Worm (Caenorhabditis elegans) whole organism, young adult: ENCODE results near the gene srh-111.

Experiments
- B0019.2 ChIP-seq: fragments of 200-800 bp; sonication (Bioruptor generic); conservative IDR thresholded peaks from 2 replicates; pipeline ENCODE4 v1.3.6; 2022; ENCODE audit warnings: missing genetic modification reagents, missing genetic modification characterization, missing compliant biosample characterization
- B0261.1 ChIP-seq: sonication (generic microtip); optimal IDR thresholded peaks from 2 replicates; lab custom pipeline; 2016; ENCODE audit warnings: mild to moderate bottlenecking, missing genetic modification characterization, moderate library complexity, missing compliant biosample characterization
- F39B2.1 ChIP-seq: fragments of 200-800 bp; sonication (Bioruptor generic); IDR thresholded peaks from 2 replicates; pipeline ENCODE4 v1.3.6; 2022; ENCODE audit warnings: missing genetic modification reagents, missing genetic modification characterization, missing compliant biosample characterization
- F57C9.4 ChIP-seq: sonication (generic microtip); optimal IDR thresholded peaks from 2 replicates; lab custom pipeline; 2017; ENCODE audit warnings: mild to moderate bottlenecking, missing genetic modification characterization, missing compliant biosample characterization
- K12H6.12 ChIP-seq: fragments of 200-800 bp; sonication (Bioruptor generic); optimal IDR thresholded peaks from 2 replicates; lab custom pipeline; 2018; ENCODE audit warnings: mild to moderate bottlenecking, missing genetic modification characterization, missing compliant biosample characterization
- attf-6 ChIP-seq: fragments of 200-800 bp; sonication (Bioruptor generic); IDR thresholded peaks from 2 replicates; pipeline ENCODE4 v1.3.6; 2022; ENCODE audit warnings: missing genetic modification reagents, missing genetic modification characterization, missing compliant biosample characterization
- chd-7 ChIP-seq: sonication (generic microtip); optimal IDR thresholded peaks from 2 replicates; lab custom pipeline; 2016; ENCODE audit warnings: mild to moderate bottlenecking, missing genetic modification characterization, moderate library complexity, missing compliant biosample characterization
- die-1 ChIP-seq: sonication (generic microtip); optimal IDR thresholded peaks from 2 replicates; lab custom pipeline; 2016; ENCODE audit warnings: missing genotype, mild to moderate bottlenecking, missing genetic modification characterization, missing compliant biosample characterization
- dox-1 ChIP-seq: fragments of 200-800 bp; sonication (Bioruptor generic); IDR thresholded peaks from 2 replicates; pipeline ENCODE4 v1.3.6; 2022; ENCODE audit warnings: missing genetic modification reagents, missing genetic modification characterization, missing compliant biosample characterization
- dpl-1 ChIP-seq: fragments of 150-350 bp; optimal IDR thresholded peaks from 2 replicates; lab custom pipeline; 2014; ENCODE audit warnings: missing biosample characterization, missing genetic modification reagents, missing genetic modification characterization
- ekl-4 ChIP-seq: fragments of 200-800 bp; sonication (Bioruptor generic); IDR thresholded peaks from 2 replicates; pipeline ENCODE4 v1.3.6; 2022; ENCODE audit warnings: missing genetic modification reagents, missing genetic modification characterization, missing compliant biosample characterization
- gei-17 ChIP-seq: fragments of 200-800 bp; sonication (Bioruptor generic); optimal IDR thresholded peaks from 2 replicates; lab custom pipeline; 2018; ENCODE audit warnings: mild to moderate bottlenecking, missing genetic modification characterization, missing compliant biosample characterization
- hmg-1.2 ChIP-seq: fragments of 200-800 bp; sonication (Bioruptor generic); IDR thresholded peaks from 2 replicates; pipeline ENCODE4 v1.3.6; 2022; ENCODE audit warnings: missing genetic modification reagents, missing genetic modification characterization, missing compliant biosample characterization
- hrde-1 ChIP-seq: sonication (generic microtip); optimal IDR thresholded peaks from 2 replicates; lab custom pipeline; 2016; ENCODE audit warnings: missing genetic modification characterization, mild to moderate bottlenecking, missing compliant biosample characterization, moderate library complexity, missing genotype, missing genetic modification reagents, borderline replicate concordance
- hsf-1 ChIP-seq: fragments of 200-800 bp; sonication (Bioruptor generic); IDR thresholded peaks from 2 replicates; pipeline ENCODE4 v1.3.6; 2022; ENCODE audit warnings: missing genetic modification reagents, missing genetic modification characterization, missing compliant biosample characterization
- let-526 ChIP-seq: fragments of 200-800 bp; sonication (Bioruptor generic); IDR thresholded peaks from 2 replicates; pipeline ENCODE4 v1.3.6; 2022; ENCODE audit warnings: missing genetic modification reagents, missing genetic modification characterization, missing compliant biosample characterization
- lin-26 ChIP-seq: fragments of 200-800 bp; sonication (Bioruptor generic); IDR thresholded peaks from 2 replicates; pipeline ENCODE4 v1.3.6; 2022; ENCODE audit warnings: missing genetic modification reagents, missing genetic modification characterization, missing compliant biosample characterization
- lin-54 ChIP-seq: fragments of 200-800 bp; sonication (Bioruptor generic); optimal IDR thresholded peaks from 2 replicates; lab custom pipeline; 2018; ENCODE audit warnings: mild to moderate bottlenecking, missing genetic modification characterization, missing compliant biosample characterization
- lir-1 ChIP-seq: fragments of 200-800 bp; sonication (Bioruptor generic); conservative IDR thresholded peaks from 2 replicates; pipeline ENCODE4 v1.3.6; 2022; ENCODE audit warnings: missing genetic modification reagents, missing genetic modification characterization, missing compliant biosample characterization
- madf-6 ChIP-seq: fragments of 200-800 bp; sonication (Bioruptor generic); IDR thresholded peaks from 2 replicates; pipeline ENCODE4 v1.3.6; 2022; ENCODE audit warnings: missing genetic modification reagents, missing genetic modification characterization, missing compliant biosample characterization
- madf-8 ChIP-seq: fragments of 200-800 bp; sonication (Bioruptor generic); conservative IDR thresholded peaks from 2 replicates; pipeline ENCODE4 v1.3.6; 2022; ENCODE audit warnings: missing genetic modification reagents, missing genetic modification characterization, missing compliant biosample characterization
- mcd-1 ChIP-seq: fragments of 200-800 bp; sonication (Bioruptor generic); IDR thresholded peaks from 2 replicates; pipeline ENCODE4 v1.3.6; 2022; ENCODE audit warnings: missing genetic modification reagents, missing genetic modification characterization, missing compliant biosample characterization
- mel-28 ChIP-seq: sonication (generic microtip); optimal IDR thresholded peaks from 2 replicates; lab custom pipeline; 2016; ENCODE audit warnings: borderline replicate concordance, mild to moderate bottlenecking, missing genetic modification characterization, missing compliant biosample characterization
- mes-4 ChIP-seq: sonication (generic microtip); optimal IDR thresholded peaks from 2 replicates; lab custom pipeline; 2016; ENCODE audit warnings: missing genotype, missing genetic modification characterization, missing compliant biosample characterization
- nfya-2 ChIP-seq: fragments of 200-800 bp; sonication (Bioruptor generic); IDR thresholded peaks from 2 replicates; pipeline ENCODE4 v1.3.6; 2022; ENCODE audit warnings: missing genetic modification reagents, missing genetic modification characterization, missing compliant biosample characterization
- nfyb-1 ChIP-seq: fragments of 200-800 bp; sonication (Bioruptor generic); IDR thresholded peaks from 2 replicates; pipeline ENCODE4 v1.3.6; 2022; ENCODE audit warnings: missing genetic modification reagents, missing genetic modification characterization, missing compliant biosample characterization
- nhr-179 ChIP-seq: sonication (generic microtip); optimal IDR thresholded peaks from 2 replicates; lab custom pipeline; 2016; ENCODE audit warnings: mild to moderate bottlenecking, missing genetic modification characterization, missing compliant biosample characterization
- nhr-27 ChIP-seq: fragments of 200-800 bp; sonication (Bioruptor generic); optimal IDR thresholded peaks from 2 replicates; lab custom pipeline; 2018; ENCODE audit warnings: mild to moderate bottlenecking, missing genetic modification characterization, moderate library complexity, missing compliant biosample characterization
- repo-1 ChIP-seq: sonication (generic microtip); optimal IDR thresholded peaks from 2 replicates; lab custom pipeline; 2017; ENCODE audit warnings: mild to moderate bottlenecking, missing genetic modification characterization, missing compliant biosample characterization
- rpc-1 ChIP-seq, 2 experiments: fragments of 150-350 bp in 1 of 2; sonication (generic microtip) in 1 of 2; optimal IDR thresholded peaks; 2 replicates each; lab custom pipeline; 2014 to 2018; ENCODE audit warnings: missing biosample characterization in 1 of 2, missing genetic modification characterization in 1 of 2, missing genetic modification reagents in 1 of 2, missing genotype in 1 of 2
- sdz-38 ChIP-seq: sonication (generic microtip); optimal IDR thresholded peaks from 2 replicates; lab custom pipeline; 2016; ENCODE audit warnings: missing genotype, missing genetic modification characterization, missing compliant biosample characterization
- snpc-1.1 ChIP-seq: sonication (generic microtip); optimal IDR thresholded peaks from 2 replicates; lab custom pipeline; 2017; ENCODE audit warnings: missing genetic modification characterization, mild to moderate bottlenecking, missing compliant biosample characterization, antibody characterized with exemption, moderate library complexity, missing genotype, missing genetic modification reagents; ENCODE audit not compliant: insufficient read depth
- somi-1 ChIP-seq: fragments of 200-800 bp; sonication (Bioruptor generic); optimal IDR thresholded peaks from 2 replicates; lab custom pipeline; 2018; ENCODE audit warnings: mild to moderate bottlenecking, missing genetic modification characterization, missing compliant biosample characterization
- sptf-2 ChIP-seq: fragments of 200-800 bp; sonication (Bioruptor generic); optimal IDR thresholded peaks from 2 replicates; lab custom pipeline; 2018; ENCODE audit warnings: mild to moderate bottlenecking, missing genetic modification characterization, missing compliant biosample characterization
- tbp1 ChIP-seq: fragments of 200-800 bp; sonication (Bioruptor generic); optimal IDR thresholded peaks from 2 replicates; lab custom pipeline; 2018; ENCODE audit warnings: mild to moderate bottlenecking, missing genetic modification characterization, missing compliant biosample characterization
- xnd-1 ChIP-seq: sonication (generic microtip); optimal IDR thresholded peaks from 2 replicates; lab custom pipeline; 2016; ENCODE audit warnings: missing genotype, missing genetic modification reagents, missing genetic modification characterization, missing compliant biosample characterization
- zfh-2 ChIP-seq: fragments of 200-800 bp; sonication (Bioruptor generic); conservative IDR thresholded peaks from 2 replicates; pipeline ENCODE4 v1.3.6; 2022; ENCODE audit warnings: missing genetic modification reagents, missing genetic modification characterization, missing compliant biosample characterization
- zim-3 ChIP-seq: sonication (generic microtip); optimal IDR thresholded peaks from 2 replicates; lab custom pipeline; 2017; ENCODE audit warnings: mild to moderate bottlenecking, missing genetic modification characterization, moderate library complexity, missing compliant biosample characterization
- ztf-18 ChIP-seq: sonication (generic microtip); optimal IDR thresholded peaks from 2 replicates; lab custom pipeline; 2016; ENCODE audit warnings: missing genotype, mild to moderate bottlenecking, missing genetic modification characterization, missing compliant biosample characterization
- ztf-25 ChIP-seq: fragments of 200-800 bp; sonication (Bioruptor generic); IDR thresholded peaks from 2 replicates; pipeline ENCODE4 v1.3.6; 2022; ENCODE audit warnings: missing genetic modification reagents, missing genetic modification characterization, missing compliant biosample characterization
- ztf-6 ChIP-seq: fragments of 200-800 bp; sonication (Bioruptor generic); IDR thresholded peaks from 2 replicates; pipeline ENCODE4 v1.3.6; 2022; ENCODE audit warnings: missing genetic modification reagents, missing genetic modification characterization, missing compliant biosample characterization

The srh-111 gene

DNA sequence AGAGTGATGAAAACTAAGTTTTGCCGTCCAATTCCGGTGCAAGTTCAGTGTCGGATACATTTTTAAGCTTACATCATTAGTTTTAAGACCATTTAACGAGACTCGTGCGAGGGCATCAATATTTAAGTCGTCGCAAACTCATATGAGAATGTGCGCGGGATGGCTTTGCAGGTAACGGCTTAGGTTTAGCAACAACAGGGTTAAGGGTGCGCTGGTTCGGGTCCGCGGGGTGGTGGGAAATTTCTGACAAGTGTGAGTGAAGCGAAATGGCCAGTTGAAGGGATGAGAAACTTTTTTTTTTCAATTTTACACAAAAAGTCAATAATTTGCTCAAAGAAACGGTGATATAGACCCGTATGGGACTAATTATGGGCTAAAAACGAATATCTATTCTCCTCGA lies 28.9 kb upstream of the srh-111 start:
- TF ChIP-seq B0019.2 (GFP tag; lab: Robert Waterston, UW) (no peak), nfyb-1 (no peak), mcd-1 (GFP tag; lab: Robert Waterston, UW) (no peak), nhr-179 (no peak), sdz-38 (tag; lab: Kevin White, UChicago) (no peak), xnd-1 (tag; lab: Kevin White, UChicago) (no peak), ztf-6 (GFP tag; lab: Robert Waterston, UW) (no peak), repo-1 (tag; lab: Kevin White, UChicago) (no peak), somi-1 (GFP tag; lab: Kevin White, UChicago) (no peak), B0261.1 (tag; lab: Kevin White, UChicago) (peak; percentile 44), zfh-2 (GFP tag; lab: Robert Waterston, UW) (no peak), lir-1 (no peak), nhr-27 (tag; lab: Kevin White, UChicago) (no peak), tbp1 (peak; percentile 73), chd-7 (tag; lab: Kevin White, UChicago) (no peak), lin-26 (peak; percentile 64; the same call in 1 of the 2 replicates), attf-6 (GFP tag; lab: Robert Waterston, UW) (peak; percentile 67; the same call in 1 of the 2 replicates), K12H6.12 (tag; lab: Kevin White, UChicago) (no peak), mel-28 (tag; lab: Kevin White, UChicago) (no peak), sptf-2 (no peak), ekl-4 (GFP tag; lab: Robert Waterston, UW) (no peak), let-526 (GFP tag; lab: Robert Waterston, UW) (no peak), ztf-25 (0 out of 2 replicates have a peak, but pooled peaks have one; percentile 50), hmg-1.2 (GFP tag; lab: Robert Waterston, UW) (no peak), gei-17 (GFP tag; lab: Kevin White, UChicago) (no peak), dpl-1 (GFP tag; lab: Kevin White, UChicago) (no peak), snpc-1.1 (tag; lab: Kevin White, UChicago) (no peak), ztf-18 (tag; lab: Kevin White, UChicago) (peak; percentile 25), mes-4 (tag; lab: Kevin White, UChicago) (no peak), nfya-2 (GFP tag; lab: Robert Waterston, UW) (no peak), zim-3 (tag; lab: Kevin White, UChicago) (no peak), lin-54 (GFP tag; lab: Kevin White, UChicago) (no peak), dox-1 (no peak), hsf-1 (GFP tag; lab: Robert Waterston, UW) (no peak), F57C9.4 (no peak), hrde-1 (tag; lab: Kevin White, UChicago) (peak; percentile 50), madf-6 (GFP tag; lab: Robert Waterston, UW) (0 out of 2 replicates have a peak, but pooled peaks have one; percentile 27), rpc-1 (optimal IDR thresholded peaks at IDR 0.05; lab: Kevin White, UChicago) (peak; percentile 47), rpc-1 (tag; optimal IDR thresholded peaks at IDR 0.05; lab: Kevin White, UChicago) (peak; percentile 79), madf-8 (GFP tag; lab: Robert Waterston, UW) (no peak), die-1 (tag; lab: Kevin White, UChicago) (no peak), F39B2.1 (GFP tag; lab: Robert Waterston, UW) (no peak)
